Worm (Caenorhabditis elegans) whole organism, L2 larva: ENCODE results near the gene C33E10.10.
"Not testable (repeated sequence)": the region's sequence is repeated elsewhere in the genome, so short reads cannot be mapped to it uniquely, and the experiment has no call there.

Experiments used
- ceh-82 ChIP-seq: fragments of 150-350 bp; optimal IDR thresholded peaks from 2 replicates; lab custom pipeline; 2014; ENCODE audit warnings: missing biosample characterization, missing genetic modification characterization
- egl-27 ChIP-seq: sonication (generic microtip); optimal IDR thresholded peaks from 3 replicates; lab custom pipeline; 2017; ENCODE audit warnings: missing biosample characterization, missing genetic modification reagents, missing genetic modification characterization
- elt-3 ChIP-seq: sonication (generic microtip); optimal IDR thresholded peaks from 2 replicates; lab custom pipeline; 2017; ENCODE audit warnings: missing biosample characterization, missing genetic modification characterization
- gmeb-1 ChIP-seq: fragments of 150-350 bp; optimal IDR thresholded peaks from 2 replicates; lab custom pipeline; 2014; ENCODE audit warnings: missing biosample characterization, missing genetic modification characterization
- lin-13 ChIP-seq: fragments of 150-350 bp; optimal IDR thresholded peaks from 2 replicates; lab custom pipeline; 2014; ENCODE audit warnings: missing biosample characterization, missing genetic modification reagents, missing genetic modification characterization
- lsy-2 ChIP-seq, 2 experiments: fragments of 150-350 bp in 1 of 2; sonication (generic microtip) in 1 of 2; optimal IDR thresholded peaks; 2 replicates each; lab custom pipeline; 2014 to 2017; ENCODE audit warnings: missing biosample characterization in 2 of 2, missing genetic modification characterization in 2 of 2
- nhr-11 ChIP-seq: fragments of 150-350 bp; optimal IDR thresholded peaks from 2 replicates; lab custom pipeline; 2014; ENCODE audit warnings: missing biosample characterization, missing genetic modification characterization
- nhr-12 ChIP-seq: fragments of 150-350 bp; optimal IDR thresholded peaks from 2 replicates; lab custom pipeline; 2014; ENCODE audit warnings: missing biosample characterization, missing genetic modification characterization
- nhr-25 ChIP-seq: fragments of 150-350 bp; sonication (generic microtip); optimal IDR thresholded peaks from 3 replicates; lab custom pipeline; 2014; ENCODE audit warnings: missing biosample characterization, missing genetic modification characterization
- nhr-77 ChIP-seq: fragments of 150-350 bp; optimal IDR thresholded peaks from 2 replicates; lab custom pipeline; 2014; ENCODE audit warnings: missing biosample characterization, missing genetic modification characterization
- snpc-4 ChIP-seq: fragments of 150-350 bp; optimal IDR thresholded peaks from 2 replicates; lab custom pipeline; 2014; ENCODE audit warnings: missing biosample characterization, missing genetic modification characterization
- unc-39 ChIP-seq: fragments of 150-350 bp; optimal IDR thresholded peaks from 2 replicates; lab custom pipeline; 2014; ENCODE audit warnings: missing biosample characterization, missing genetic modification characterization
- unc-62 ChIP-seq: fragments of 150-350 bp; optimal IDR thresholded peaks from 2 replicates; lab custom pipeline; 2014; ENCODE audit warnings: missing biosample characterization, missing genetic modification reagents, missing genetic modification characterization
- zag-1 ChIP-seq: fragments of 150-350 bp; optimal IDR thresholded peaks from 2 replicates; lab custom pipeline; 2014; ENCODE audit warnings: missing biosample characterization, missing genetic modification characterization

- not testable (repeated sequence) for TF ChIP-seq ceh-82; egl-27 (tag; lab: Kevin White, UChicago); unc-39 (tag; lab: Kevin White, UChicago); nhr-12 (tag; lab: Kevin White, UChicago); lin-13 (GFP tag; lab: Kevin White, UChicago); snpc-4 (tag; lab: Kevin White, UChicago); nhr-25; nhr-77; unc-62 (GFP tag; lab: Kevin White, UChicago); elt-3 (tag; lab: Kevin White, UChicago); lsy-2 (tag; optimal IDR thresholded peaks at IDR 0.05; lab: Kevin White, UChicago); gmeb-1; nhr-11 (tag; lab: Kevin White, UChicago); zag-1 (tag; lab: Kevin White, UChicago)
Measured at ce11 chrX:17310730-17311312, 9.0 kb upstream of the C33E10.10 start, which contains the start of gene C53C11.4.
